Worm (Caenorhabditis elegans): ENCODE data around the gene mlc-5.

Gene mlc-5

DNA sequence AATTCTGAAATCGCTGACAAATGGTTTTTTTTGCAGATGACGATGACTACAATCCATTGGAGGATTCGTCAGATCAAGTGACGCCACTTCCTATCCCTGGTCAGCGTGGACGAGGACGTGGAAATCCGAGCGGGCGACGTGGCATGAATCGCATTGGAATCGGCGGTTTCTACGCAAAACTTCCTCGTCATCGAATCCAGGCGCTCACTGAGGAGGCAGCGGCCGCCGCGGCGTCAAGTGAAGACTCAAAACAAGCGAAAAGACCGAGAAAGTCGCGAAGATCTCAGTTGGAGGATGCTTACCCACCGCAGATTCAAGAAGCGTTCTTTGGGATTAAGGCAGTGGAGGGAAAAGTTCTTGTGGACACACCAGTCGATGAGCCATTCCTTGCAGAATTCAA is 25.4 kb downstream of the mlc-5 start:
- TF ChIP-seq unc-62 (GFP tag; optimal IDR thresholded peaks at IDR 0.05) (no peak), pha-4 (tag; optimal IDR thresholded peaks at IDR 0.05) (no peak), elt-3 (tag; optimal IDR thresholded peaks at IDR 0.05) (no peak), M03D4.4 (tag; optimal IDR thresholded peaks at IDR 0.05) (no peak), unc-39 (tag; optimal IDR thresholded peaks at IDR 0.05) (no peak), tbx-8 (GFP tag; optimal IDR thresholded peaks at IDR 0.05) (no peak), ceh-83 (GFP tag; optimal IDR thresholded peaks at IDR 0.05) (no peak), nhr-2 (tag; optimal IDR thresholded peaks at IDR 0.05) (no peak), bed-3 (GFP tag; optimal IDR thresholded peaks at IDR 0.05) (no peak), lin-13 (tag; optimal IDR thresholded peaks at IDR 0.05) (no peak), snpc-4 (tag; optimal IDR thresholded peaks at IDR 0.05) (no peak), mls-2 (tag; optimal IDR thresholded peaks at IDR 0.05) (no peak), nhr-76 (tag; optimal IDR thresholded peaks at IDR 0.05) (no peak), nhr-28 (tag; optimal IDR thresholded peaks at IDR 0.05) (no peak), unc-120 (tag; optimal IDR thresholded peaks at IDR 0.05; ENCODE audit: poor library complexity, severe bottlenecking) (no peak), ceh-39 (tag; optimal IDR thresholded peaks at IDR 0.05) (no peak), lsy-2 (tag; optimal IDR thresholded peaks at IDR 0.05) (no peak)

DNA sequence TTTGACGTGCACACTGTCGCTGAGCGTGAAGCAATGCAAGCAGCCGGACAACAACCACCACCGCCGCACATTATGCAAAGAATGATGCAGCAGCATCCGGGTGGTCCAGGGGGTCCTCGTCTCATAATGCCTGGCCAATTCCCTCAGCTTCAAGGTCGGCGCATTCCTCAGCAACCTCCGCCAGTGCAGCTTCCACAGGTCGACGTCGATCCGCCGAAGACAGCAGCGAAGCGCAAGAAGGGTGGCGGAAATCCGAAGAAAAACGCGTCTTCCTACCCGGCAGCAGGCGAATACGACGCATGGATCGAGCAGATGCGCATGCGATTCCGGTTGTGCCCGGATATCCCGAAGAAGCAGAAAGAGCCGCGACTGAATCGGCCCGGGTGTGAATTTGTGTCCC is 28.3 kb downstream of the mlc-5 start:
- TF ChIP-seq unc-39 (tag; optimal IDR thresholded peaks at IDR 0.05) (no peak), ham-2 (GFP tag; optimal IDR thresholded peaks at IDR 0.05) (no peak), lin-32 (GFP tag; optimal IDR thresholded peaks at IDR 0.05) (peak; percentile 7), sem-2 (GFP tag; optimal IDR thresholded peaks at IDR 0.05) (peak; percentile 5)

- no peak for TF ChIP-seq pha-4 (tag; optimal IDR thresholded peaks at IDR 0.05)
- TF ChIP-seq elt-1 (tag; optimal IDR thresholded peaks at IDR 0.05; ENCODE audit: borderline replicate concordance, insufficient read depth), result no peak
- no peak for TF ChIP-seq unc-120 (tag; optimal IDR thresholded peaks at IDR 0.05; ENCODE audit: poor library complexity, severe bottlenecking)
- TF ChIP-seq lin-13 (tag; optimal IDR thresholded peaks at IDR 0.05), result no peak
- no peak for TF ChIP-seq lin-32 (GFP tag; optimal IDR thresholded peaks at IDR 0.05)
- no peak for TF ChIP-seq mep-1 (tag; optimal IDR thresholded peaks at IDR 0.05)
- no peak for TF ChIP-seq ceh-39 (tag; optimal IDR thresholded peaks at IDR 0.05)
- TF ChIP-seq unc-39 (tag; optimal IDR thresholded peaks at IDR 0.05), result no peak
Measured at ce11 chrIII:13652010-13652409, 28.9 kb downstream of the mlc-5 start.

- TF ChIP-seq nhr-12 (tag; optimal IDR thresholded peaks at IDR 0.05), result no peak
- no peak for TF ChIP-seq ham-2 (GFP tag; optimal IDR thresholded peaks at IDR 0.05)
- no peak for TF ChIP-seq ztf-11 (tag; optimal IDR thresholded peaks at IDR 0.05)
- TF ChIP-seq ceh-43 (GFP tag; optimal IDR thresholded peaks at IDR 0.05), result no peak
Measured at ce11 chrIII:13652708-13653107, 29.6 kb downstream of the mlc-5 start.

ce11 chrIII:13654950-13655349 is 31.8 kb downstream of the mlc-5 start:
- TF ChIP-seq sem-2 (GFP tag; optimal IDR thresholded peaks at IDR 0.05) (peak; percentile 4), tbx-8 (GFP tag; optimal IDR thresholded peaks at IDR 0.05) (no peak)

ce11 chrIII:13656680-13657079 is 33.6 kb downstream of the mlc-5 start:
- no peak for TF ChIP-seq nhr-28 (tag; optimal IDR thresholded peaks at IDR 0.05)
- TF ChIP-seq zip-8 (tag; optimal IDR thresholded peaks at IDR 0.05), result no peak

DNA sequence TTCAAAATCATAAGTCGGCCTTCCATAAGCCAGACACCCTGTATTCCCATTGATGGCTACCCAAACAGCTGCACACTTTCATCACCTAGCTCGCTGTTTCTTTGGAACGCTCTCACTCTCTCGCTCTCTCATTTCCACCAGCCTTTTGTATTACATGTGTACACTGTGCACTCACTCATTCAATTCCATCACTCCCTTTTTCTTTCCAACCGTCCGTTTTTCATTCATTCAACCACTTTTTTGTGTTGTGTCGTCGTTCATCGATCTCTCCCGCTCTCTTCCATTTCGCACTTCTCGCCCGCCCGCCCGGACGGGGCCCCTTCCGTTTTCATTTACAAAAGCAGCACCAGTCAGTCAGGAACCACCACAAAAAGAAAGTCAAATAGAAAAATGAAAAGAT is 34.9 kb downstream of the mlc-5 start:
- TF ChIP-seq ceh-39 (tag; optimal IDR thresholded peaks at IDR 0.05) (no peak), unc-39 (tag; optimal IDR thresholded peaks at IDR 0.05) (no peak), pha-4 (tag; optimal IDR thresholded peaks at IDR 0.05) (peak; percentile 26), drap-1 (GFP tag; optimal IDR thresholded peaks at IDR 0.05) (no peak), elt-3 (tag; optimal IDR thresholded peaks at IDR 0.05) (no peak), sptf-1 (tag; optimal IDR thresholded peaks at IDR 0.05) (no peak), blmp-1 (tag; optimal IDR thresholded peaks at IDR 0.05) (no peak), lin-13 (tag; optimal IDR thresholded peaks at IDR 0.05) (no peak), mep-1 (tag; optimal IDR thresholded peaks at IDR 0.05) (no peak), ceh-43 (GFP tag; optimal IDR thresholded peaks at IDR 0.05) (no peak), mls-2 (tag; optimal IDR thresholded peaks at IDR 0.05) (no peak), lsy-2 (tag; optimal IDR thresholded peaks at IDR 0.05) (no peak), nhr-12 (tag; optimal IDR thresholded peaks at IDR 0.05) (no peak), ztf-11 (tag; optimal IDR thresholded peaks at IDR 0.05) (no peak), nhr-237 (tag; optimal IDR thresholded peaks at IDR 0.05) (no peak), flh-1 (GFP tag; optimal IDR thresholded peaks at IDR 0.05) (no peak), elt-1 (tag; optimal IDR thresholded peaks at IDR 0.05; ENCODE audit: borderline replicate concordance, insufficient read depth) (no peak), snpc-4 (tag; optimal IDR thresholded peaks at IDR 0.05) (no peak), unc-62 (GFP tag; optimal IDR thresholded peaks at IDR 0.05) (no peak), sem-2 (GFP tag; optimal IDR thresholded peaks at IDR 0.05) (no peak), ham-2 (GFP tag; optimal IDR thresholded peaks at IDR 0.05) (peak; percentile 6), nhr-2 (tag; optimal IDR thresholded peaks at IDR 0.05) (no peak), ceh-83 (GFP tag; optimal IDR thresholded peaks at IDR 0.05) (peak; percentile 63)

Measured in whole organism, mixed stage, embryonic.